Worm (Caenorhabditis elegans) whole organism, L3 larva: ENCODE data around the gene mog-1.

Experiments
- daf-12 ChIP-seq: fragments of 150-350 bp; optimal IDR thresholded peaks from 2 replicates; lab custom pipeline; 2014; ENCODE audit warnings: missing biosample characterization, missing genetic modification reagents, missing genetic modification characterization
- egl-27 ChIP-seq: sonication (generic microtip); optimal IDR thresholded peaks from 4 replicates; lab custom pipeline; 2017; ENCODE audit warnings: missing biosample characterization, missing genetic modification reagents, missing genetic modification characterization
- elt-2 ChIP-seq: sonication (generic microtip); optimal IDR thresholded peaks from 2 replicates; lab custom pipeline; 2016; ENCODE audit warnings: missing genetic modification reagents, mild to moderate bottlenecking, missing genetic modification characterization, missing compliant biosample characterization
- nhr-12 ChIP-seq: fragments of 150-350 bp; optimal IDR thresholded peaks from 2 replicates; lab custom pipeline; 2014; ENCODE audit warnings: missing biosample characterization, missing genetic modification characterization
- nhr-76 ChIP-seq: fragments of 150-350 bp; sonication (generic microtip); optimal IDR thresholded peaks from 5 replicates; lab custom pipeline; 2014; ENCODE audit warnings: missing biosample characterization, missing genetic modification characterization
- unc-39 ChIP-seq: sonication (generic microtip); optimal IDR thresholded peaks from 4 replicates; lab custom pipeline; 2017; ENCODE audit warnings: missing biosample characterization, missing genetic modification characterization

DNA sequence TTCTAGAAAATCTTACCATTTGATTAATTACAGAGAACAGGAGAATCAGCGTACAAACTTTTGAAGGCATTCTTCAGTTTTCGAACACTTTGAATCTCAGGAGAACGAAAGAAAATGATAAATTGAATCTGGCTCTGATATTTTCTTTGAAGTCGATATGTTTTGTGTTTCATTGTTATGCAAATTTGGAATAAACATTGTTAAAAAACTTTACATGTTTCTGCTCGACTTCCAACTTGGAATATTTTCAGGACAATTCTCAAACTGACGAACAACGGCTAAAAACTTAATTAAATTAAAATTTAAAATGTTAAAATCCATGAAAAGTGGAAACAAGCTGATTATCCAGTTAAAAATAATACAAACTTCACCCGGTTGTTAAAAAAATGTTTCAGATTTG is 32.3 kb upstream of the mog-1 start, which contains the start of gene C05B5.1:
- TF ChIP-seq elt-2 (tag; lab: Kevin White, UChicago) (no peak), nhr-76 (tag; lab: Kevin White, UChicago) (no peak), nhr-12 (tag; lab: Kevin White, UChicago) (no peak), unc-39 (no peak), egl-27 (tag; lab: Kevin White, UChicago) (no peak), daf-12 (tag; lab: Kevin White, UChicago) (no peak)
